Fruit fly (Drosophila melanogaster): ENCODE measurements around the gene CG10510.

Gene CG10510

dm6 chr3L:21192024-21192423, 17.9 kb downstream of the CG10510 start:
- TF ChIP-seq toe (GFP tag; optimal IDR thresholded peaks at IDR 0.05) (no peak), cnc (optimal IDR thresholded peaks at IDR 0.05) (no peak), CG14711 (tag; optimal IDR thresholded peaks at IDR 0.05) (no peak), Hr96 (GFP tag; optimal IDR thresholded peaks at IDR 0.05) (no peak), CG1620 (GFP tag; optimal IDR thresholded peaks at IDR 0.05) (no peak), ovo (GFP tag; optimal IDR thresholded peaks at IDR 0.05) (no peak), pad (GFP tag; optimal IDR thresholded peaks at IDR 0.05) (no peak), CG33017 (tag; optimal IDR thresholded peaks at IDR 0.05) (no peak), Mnt (GFP tag; optimal IDR thresholded peaks at IDR 0.05) (no peak), bab1 (GFP tag; optimal IDR thresholded peaks at IDR 0.05) (no peak)

- TF ChIP-seq ovo (GFP tag; optimal IDR thresholded peaks at IDR 0.05) (no peak), CG5204 (GFP tag; optimal IDR thresholded peaks at IDR 0.05) (no peak)
Measured at dm6 chr3L:21186487-21186886, 23.4 kb downstream of the CG10510 start.

dm6 chr3L:21185622-21186021, 24.3 kb downstream of the CG10510 start:
- TF ChIP-seq cic (GFP tag; optimal IDR thresholded peaks at IDR 0.05) (no peak), Crg-1 (GFP tag; optimal IDR thresholded peaks at IDR 0.05) (no peak), bab1 (GFP tag; optimal IDR thresholded peaks at IDR 0.05) (no peak), cnc (optimal IDR thresholded peaks at IDR 0.05) (no peak), CG11617 (GFP tag; optimal IDR thresholded peaks at IDR 0.05) (no peak), CG1620 (GFP tag; optimal IDR thresholded peaks at IDR 0.05) (no peak), CG5204 (GFP tag; optimal IDR thresholded peaks at IDR 0.05) (no peak), CG33017 (tag; optimal IDR thresholded peaks at IDR 0.05) (no peak), toe (GFP tag; optimal IDR thresholded peaks at IDR 0.05) (no peak), CG14711 (tag; optimal IDR thresholded peaks at IDR 0.05) (no peak), CG7101 (tag; optimal IDR thresholded peaks at IDR 0.05) (no peak), ovo (GFP tag; optimal IDR thresholded peaks at IDR 0.05) (no peak), Mnt (GFP tag; optimal IDR thresholded peaks at IDR 0.05) (no peak)

- peak; percentile 47 for TF ChIP-seq CG14711 (tag; optimal IDR thresholded peaks at IDR 0.05)
- TF ChIP-seq CG12768 (GFP tag; optimal IDR thresholded peaks at IDR 0.05), result no peak
- TF ChIP-seq CG33017 (tag; optimal IDR thresholded peaks at IDR 0.05), result peak; percentile 27
- TF ChIP-seq tj (GFP tag; optimal IDR thresholded peaks at IDR 0.05), result no peak
- TF ChIP-seq CG7101 (tag; optimal IDR thresholded peaks at IDR 0.05), result no peak
Measured at dm6 chr3L:21176935-21177581, 32.8 kb downstream of the CG10510 start.

- TF ChIP-seq Crg-1 (GFP tag; optimal IDR thresholded peaks at IDR 0.05) (no peak), toe (GFP tag; optimal IDR thresholded peaks at IDR 0.05) (no peak), cic (GFP tag; optimal IDR thresholded peaks at IDR 0.05) (no peak), Hr96 (GFP tag; optimal IDR thresholded peaks at IDR 0.05) (no peak), ovo (GFP tag; optimal IDR thresholded peaks at IDR 0.05) (no peak), Mnt (GFP tag; optimal IDR thresholded peaks at IDR 0.05) (no peak), pad (GFP tag; optimal IDR thresholded peaks at IDR 0.05) (no peak), tj (GFP tag; optimal IDR thresholded peaks at IDR 0.05) (no peak)
Measured at dm6 chr3L:21176276-21176934, 33.5 kb downstream of the CG10510 start.

- TF ChIP-seq toe (GFP tag; optimal IDR thresholded peaks at IDR 0.05), result no peak
- TF ChIP-seq kay (GFP tag; ENCODE audit: borderline replicate concordance), result no peak
- peak; percentile 37 for TF ChIP-seq Mnt (GFP tag; optimal IDR thresholded peaks at IDR 0.05)
- TF ChIP-seq CG7101 (tag; optimal IDR thresholded peaks at IDR 0.05), result no peak
- TF ChIP-seq Hr96 (GFP tag; optimal IDR thresholded peaks at IDR 0.05), result no peak
- TF ChIP-seq pad (GFP tag; optimal IDR thresholded peaks at IDR 0.05), result no peak
- TF ChIP-seq bab1 (GFP tag; optimal IDR thresholded peaks at IDR 0.05), result peak; percentile 18
- TF ChIP-seq CG11617 (GFP tag; optimal IDR thresholded peaks at IDR 0.05), result no peak
- TF ChIP-seq CG33017 (tag; optimal IDR thresholded peaks at IDR 0.05), result no peak
- TF ChIP-seq Crg-1 (GFP tag; optimal IDR thresholded peaks at IDR 0.05), result no peak
- TF ChIP-seq CG12768 (GFP tag; optimal IDR thresholded peaks at IDR 0.05), result no peak
- no peak for TF ChIP-seq CG1620 (GFP tag; optimal IDR thresholded peaks at IDR 0.05)
- no peak for TF ChIP-seq CG14711 (tag; optimal IDR thresholded peaks at IDR 0.05)
- no peak for TF ChIP-seq cic (GFP tag; optimal IDR thresholded peaks at IDR 0.05)
- no peak for TF ChIP-seq CG7045 (GFP tag; optimal IDR thresholded peaks at IDR 0.05)
- peak; percentile 36 for TF ChIP-seq tj (GFP tag; optimal IDR thresholded peaks at IDR 0.05)
- TF ChIP-seq cnc (optimal IDR thresholded peaks at IDR 0.05), result no peak
- peak; percentile 79 for TF ChIP-seq ovo (GFP tag; optimal IDR thresholded peaks at IDR 0.05)
- TF ChIP-seq CG5204 (GFP tag; optimal IDR thresholded peaks at IDR 0.05), result no peak
- TF ChIP-seq Clk (GFP tag; optimal IDR thresholded peaks at IDR 0.05), result no peak
Measured at dm6 chr3L:21175531-21176271, 34.2 kb downstream of the CG10510 start.
